Worm (Caenorhabditis elegans) whole organism, L2 larva: Measurements from ENCODE around the gene srh-141.

Experiments used
- C34F6.9 ChIP-seq: fragments of 150-350 bp; optimal IDR thresholded peaks from 2 replicates; lab custom pipeline; 2014; ENCODE audit warnings: missing biosample characterization, missing genetic modification characterization
- ZK546.5 ChIP-seq: sonication (generic microtip); optimal IDR thresholded peaks from 2 replicates; lab custom pipeline; 2017; ENCODE audit warnings: missing biosample characterization, missing genetic modification characterization
- ama-1 ChIP-seq: fragments of 150-350 bp; optimal IDR thresholded peaks from 2 replicates; lab custom pipeline; 2018; ENCODE audit warnings: inconsistent platforms
- elt-3 ChIP-seq: sonication (generic microtip); optimal IDR thresholded peaks from 2 replicates; lab custom pipeline; 2017; ENCODE audit warnings: missing biosample characterization, missing genetic modification characterization
- fos-1 ChIP-seq: fragments of 150-350 bp; optimal IDR thresholded peaks from 2 replicates; lab custom pipeline; 2014; ENCODE audit warnings: missing biosample characterization, missing genetic modification characterization
- lin-11 ChIP-seq: fragments of 150-350 bp; sonication (generic microtip); optimal IDR thresholded peaks from 2 replicates; lab custom pipeline; 2014; ENCODE audit warnings: missing biosample characterization, missing genetic modification characterization, inconsistent platforms, mixed read lengths
- nhr-11 ChIP-seq: fragments of 150-350 bp; optimal IDR thresholded peaks from 2 replicates; lab custom pipeline; 2014; ENCODE audit warnings: missing biosample characterization, missing genetic modification characterization
- nhr-23 ChIP-seq: fragments of 150-350 bp; optimal IDR thresholded peaks from 2 replicates; lab custom pipeline; 2014; ENCODE audit warnings: missing biosample characterization, missing genetic modification reagents, missing genetic modification characterization
- nhr-237 ChIP-seq: fragments of 150-350 bp; optimal IDR thresholded peaks from 2 replicates; lab custom pipeline; 2014; ENCODE audit warnings: missing biosample characterization, missing genetic modification characterization
- nhr-77 ChIP-seq: fragments of 150-350 bp; optimal IDR thresholded peaks from 2 replicates; lab custom pipeline; 2014; ENCODE audit warnings: missing biosample characterization, missing genetic modification characterization
- sma-3 ChIP-seq: sonication (generic microtip); optimal IDR thresholded peaks from 2 replicates; lab custom pipeline; 2016; ENCODE audit warnings: missing genetic modification reagents, missing genetic modification characterization, missing compliant biosample characterization
- unc-55 ChIP-seq: fragments of 150-350 bp; sonication (generic microtip); optimal IDR thresholded peaks from 3 replicates; lab custom pipeline; 2014; ENCODE audit warnings: missing biosample characterization, missing genetic modification reagents, missing genetic modification characterization
- zag-1 ChIP-seq: fragments of 150-350 bp; optimal IDR thresholded peaks from 2 replicates; lab custom pipeline; 2014; ENCODE audit warnings: missing biosample characterization, missing genetic modification characterization
- ztf-11 ChIP-seq: sonication (generic microtip); optimal IDR thresholded peaks from 2 replicates; lab custom pipeline; 2017; ENCODE audit warnings: missing biosample characterization, missing genetic modification characterization

ce11 chrV:16455065-16455464, 11.3 kb downstream of the srh-141 start, which contains the start of gene str-14:
- TF ChIP-seq nhr-23 (no peak), zag-1 (no peak), nhr-11 (tag; lab: Kevin White, UChicago) (no peak), nhr-77 (tag; lab: Kevin White, UChicago) (no peak), ZK546.5 (tag; lab: Kevin White, UChicago) (no peak), elt-3 (tag; lab: Kevin White, UChicago) (no peak), lin-11 (tag; lab: Kevin White, UChicago) (no peak), fos-1 (tag; lab: Kevin White, UChicago) (no peak), unc-55 (GFP tag; lab: Kevin White, UChicago) (no peak), C34F6.9 (tag; lab: Kevin White, UChicago) (no peak), ztf-11 (tag; lab: Kevin White, UChicago) (no peak), nhr-237 (no peak), sma-3 (GFP tag; lab: Kevin White, UChicago) (no peak), ama-1 (lab: Kevin White, UChicago) (no peak)
